Worm (Caenorhabditis elegans) whole organism, L1 larva: Measurements from ENCODE around the gene VF13D12L.3.

Experiments used
- blmp-1 ChIP-seq: fragments of 150-350 bp; optimal IDR thresholded peaks from 2 replicates; lab custom pipeline; 2014; ENCODE audit warnings: missing biosample characterization, missing genetic modification characterization
- ceh-88 ChIP-seq: fragments of 200-800 bp; sonication (Bioruptor generic); IDR thresholded peaks from 2 replicates; pipeline ENCODE4 v1.3.6; 2022; ENCODE audit warnings: missing genetic modification characterization, missing compliant biosample characterization
- ceh-90 ChIP-seq: sonication (generic microtip); optimal IDR thresholded peaks from 2 replicates; lab custom pipeline; 2016; ENCODE audit warnings: missing genetic modification characterization, missing compliant biosample characterization
- ces-1 ChIP-seq: fragments of 150-350 bp; optimal IDR thresholded peaks from 2 replicates; lab custom pipeline; 2014; ENCODE audit warnings: missing biosample characterization, missing genetic modification reagents, missing genetic modification characterization
- dpl-1 ChIP-seq, 3 experiments: fragments of 150-350 bp in 2 of 3; sonication (generic microtip) in 1 of 3; optimal IDR thresholded peaks; 2 replicates each; lab custom pipeline; 2014 to 2017; ENCODE audit warnings: missing biosample characterization in 3 of 3, missing genetic modification characterization in 3 of 3, missing genetic modification reagents in 3 of 3
- efl-1 ChIP-seq, 4 experiments: fragments of 150-350 bp; optimal IDR thresholded peaks in 3 of 4; peaks in 1 of 4; 1 replicate in 1 of 4; 2 replicates in 3 of 4; lab custom pipeline; 2014; ENCODE audit warnings: missing biosample characterization in 2 of 4, missing genetic modification characterization in 2 of 4, missing genetic modification reagents in 2 of 4
- egl-13 ChIP-seq: sonication (generic microtip); optimal IDR thresholded peaks from 2 replicates; lab custom pipeline; 2016; ENCODE audit warnings: missing genotype, missing genetic modification reagents, missing genetic modification characterization, missing compliant biosample characterization
- fkh-4 ChIP-seq: sonication (generic microtip); optimal IDR thresholded peaks from 2 replicates; lab custom pipeline; 2016; ENCODE audit warnings: missing compliant biosample characterization, missing genetic modification characterization, borderline replicate concordance
- fos-1 ChIP-seq: fragments of 150-350 bp; optimal IDR thresholded peaks from 2 replicates; lab custom pipeline; 2014; ENCODE audit warnings: missing biosample characterization, missing genetic modification characterization
- hlh-17 ChIP-seq: fragments of 200-800 bp; sonication (Bioruptor generic); optimal IDR thresholded peaks from 2 replicates; lab custom pipeline; 2018; ENCODE audit warnings: missing genetic modification characterization, mild to moderate bottlenecking, missing compliant biosample characterization, moderate library complexity, borderline replicate concordance
- hlh-4 ChIP-seq: sonication (generic microtip); optimal IDR thresholded peaks from 2 replicates; lab custom pipeline; 2016; ENCODE audit warnings: mild to moderate bottlenecking, missing genetic modification characterization, missing compliant biosample characterization
- hpl-2 ChIP-seq: fragments of 150-350 bp; optimal IDR thresholded peaks from 2 replicates; lab custom pipeline; 2014; ENCODE audit warnings: missing biosample characterization, missing genetic modification reagents, missing genetic modification characterization
- isw-1 ChIP-seq: fragments of 200-800 bp; sonication (Bioruptor generic); IDR thresholded peaks from 2 replicates; pipeline ENCODE4 v1.3.6; 2022; ENCODE audit warnings: missing genetic modification characterization, missing compliant biosample characterization
- jun-1 ChIP-seq: fragments of 150-350 bp; optimal IDR thresholded peaks from 2 replicates; lab custom pipeline; 2014; ENCODE audit warnings: missing biosample characterization, missing genetic modification reagents, missing genetic modification characterization
- lin-15B ChIP-seq: fragments of 150-350 bp; sonication (generic microtip); optimal IDR thresholded peaks from 3 replicates; lab custom pipeline; 2014; ENCODE audit warnings: missing biosample characterization, missing genetic modification characterization
- lin-35 ChIP-seq, 2 experiments: fragments of 150-350 bp; optimal IDR thresholded peaks; 2 replicates each; lab custom pipeline; 2014; ENCODE audit warnings: missing biosample characterization in 2 of 2, missing genetic modification characterization in 2 of 2, missing genetic modification reagents in 2 of 2
- lin-39 ChIP-seq: fragments of 150-350 bp; optimal IDR thresholded peaks from 2 replicates; lab custom pipeline; 2014; ENCODE audit warnings: missing biosample characterization, missing genetic modification reagents, missing genetic modification characterization
- lsy-2 ChIP-seq, 2 experiments: fragments of 150-350 bp; optimal IDR thresholded peaks; 2 replicates each; lab custom pipeline; 2014; ENCODE audit warnings: missing biosample characterization in 2 of 2, missing genetic modification characterization in 2 of 2
- mab-9 ChIP-seq: fragments of 200-800 bp; sonication (Bioruptor generic); IDR thresholded peaks from 2 replicates; pipeline ENCODE4 v1.3.6; 2022; ENCODE audit warnings: missing genetic modification reagents, missing genetic modification characterization, missing compliant biosample characterization
- mdl-1 ChIP-seq, 2 experiments: fragments of 150-350 bp; optimal IDR thresholded peaks; 2 replicates each; lab custom pipeline; 2014 to 2017; ENCODE audit warnings: missing biosample characterization in 2 of 2, missing genetic modification characterization in 2 of 2, inconsistent platforms in 1 of 2
- mef-2 ChIP-seq: fragments of 150-350 bp; optimal IDR thresholded peaks from 2 replicates; lab custom pipeline; 2014; ENCODE audit warnings: missing biosample characterization, missing genetic modification characterization
- mep-1 ChIP-seq: fragments of 150-350 bp; optimal IDR thresholded peaks from 2 replicates; lab custom pipeline; 2014; ENCODE audit warnings: missing biosample characterization, missing genetic modification characterization
- nhr-12 ChIP-seq: sonication (generic microtip); optimal IDR thresholded peaks from 2 replicates; lab custom pipeline; 2017; ENCODE audit warnings: missing biosample characterization, missing genetic modification characterization
- nhr-47 ChIP-seq: sonication (generic microtip); optimal IDR thresholded peaks from 2 replicates; lab custom pipeline; 2016; ENCODE audit warnings: mild to moderate bottlenecking, missing genetic modification characterization, moderate library complexity, missing compliant biosample characterization
- nhr-71 ChIP-seq: sonication (generic microtip); optimal IDR thresholded peaks from 2 replicates; lab custom pipeline; 2016; ENCODE audit warnings: mild to moderate bottlenecking, missing genetic modification characterization, moderate library complexity, missing compliant biosample characterization
- nhr-76 ChIP-seq: sonication (generic microtip); optimal IDR thresholded peaks from 2 replicates; lab custom pipeline; 2017; ENCODE audit warnings: missing biosample characterization, missing genetic modification characterization
- pag-3 ChIP-seq: sonication (generic microtip); optimal IDR thresholded peaks from 2 replicates; lab custom pipeline; 2017; ENCODE audit warnings: missing genetic modification characterization, mild to moderate bottlenecking, missing compliant biosample characterization, antibody characterized with exemption, borderline replicate concordance; ENCODE audit not compliant: insufficient read depth
- pax-3 ChIP-seq: fragments of 200-800 bp; sonication (Bioruptor generic); optimal IDR thresholded peaks from 2 replicates; lab custom pipeline; 2018; ENCODE audit warnings: mild to moderate bottlenecking, missing genetic modification characterization, moderate library complexity, missing compliant biosample characterization
- rnt-1 ChIP-seq: sonication (generic microtip); optimal IDR thresholded peaks from 2 replicates; lab custom pipeline; 2016; ENCODE audit warnings: mild to moderate bottlenecking, missing genetic modification characterization, moderate library complexity, missing compliant biosample characterization
- skn-1 ChIP-seq: fragments of 150-350 bp; optimal IDR thresholded peaks from 2 replicates; lab custom pipeline; 2014; ENCODE audit warnings: missing biosample characterization, missing genetic modification characterization
- snpc-4 ChIP-seq: fragments of 150-350 bp; optimal IDR thresholded peaks from 2 replicates; lab custom pipeline; 2014; ENCODE audit warnings: missing biosample characterization, missing genetic modification characterization
- snu-23 ChIP-seq: sonication (generic microtip); optimal IDR thresholded peaks from 2 replicates; lab custom pipeline; 2016; ENCODE audit warnings: missing genetic modification characterization, missing compliant biosample characterization
- sox-4 ChIP-seq: sonication (generic microtip); optimal IDR thresholded peaks from 2 replicates; lab custom pipeline; 2016; ENCODE audit warnings: missing genetic modification characterization, missing compliant biosample characterization
- sup-37 ChIP-seq: fragments of 200-800 bp; sonication (Bioruptor generic); optimal IDR thresholded peaks from 2 replicates; lab custom pipeline; 2018; ENCODE audit warnings: mild to moderate bottlenecking, missing genetic modification characterization, missing compliant biosample characterization
- tlp-1 ChIP-seq: fragments of 150-350 bp; optimal IDR thresholded peaks from 2 replicates; lab custom pipeline; 2014; ENCODE audit warnings: missing biosample characterization, missing genetic modification characterization
- unc-30 ChIP-seq: sonication (generic microtip); optimal IDR thresholded peaks from 2 replicates; lab custom pipeline; 2017; ENCODE audit warnings: missing biosample characterization, missing genetic modification characterization
- unc-62 ChIP-seq: fragments of 150-350 bp; optimal IDR thresholded peaks from 2 replicates; lab custom pipeline; 2014; ENCODE audit warnings: missing biosample characterization, missing genetic modification reagents, missing genetic modification characterization
- unc-86 ChIP-seq: sonication (generic microtip); optimal IDR thresholded peaks from 2 replicates; lab custom pipeline; 2016; ENCODE audit warnings: missing genetic modification characterization, missing compliant biosample characterization
- unc-98 ChIP-seq: fragments of 200-800 bp; sonication (Bioruptor generic); IDR thresholded peaks from 2 replicates; pipeline ENCODE4 v1.3.6; 2022; ENCODE audit warnings: missing genetic modification characterization, missing compliant biosample characterization
- zag-1 ChIP-seq: fragments of 150-350 bp; optimal IDR thresholded peaks from 2 replicates; lab custom pipeline; 2014; ENCODE audit warnings: missing biosample characterization, missing genetic modification characterization
- zip-4 ChIP-seq: fragments of 200-800 bp; sonication (Bioruptor generic); optimal IDR thresholded peaks from 2 replicates; lab custom pipeline; 2018; ENCODE audit warnings: mild to moderate bottlenecking, missing genetic modification characterization, moderate library complexity, missing compliant biosample characterization
- ztf-11 ChIP-seq, 2 experiments: sonication (generic microtip); optimal IDR thresholded peaks; 2 replicates each; lab custom pipeline; 2016 to 2017; ENCODE audit warnings: missing genetic modification characterization in 2 of 2, missing biosample characterization in 1 of 2, missing compliant biosample characterization in 1 of 2
- ztf-4 ChIP-seq: fragments of 150-350 bp; optimal IDR thresholded peaks from 2 replicates; lab custom pipeline; 2014; ENCODE audit warnings: missing biosample characterization, missing genetic modification characterization

Gene VF13D12L.3

DNA sequence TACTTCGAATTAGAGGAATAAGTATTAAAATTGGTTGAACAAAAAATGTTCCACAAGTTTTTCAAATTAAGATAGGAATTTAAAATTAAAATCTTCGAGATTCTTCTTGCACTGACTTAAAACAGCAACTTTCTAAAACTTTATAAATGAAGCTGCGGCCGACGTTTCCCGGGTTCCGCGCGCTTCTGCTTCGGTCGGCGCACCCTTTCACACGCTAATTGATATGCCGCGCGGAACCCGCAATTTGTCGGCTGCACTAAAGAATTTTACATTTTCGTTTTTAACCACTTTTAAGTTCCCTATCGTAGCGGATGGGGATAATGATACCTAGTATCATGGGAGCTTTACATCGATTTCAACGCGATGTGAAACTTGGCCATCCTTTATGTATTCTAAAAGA, 8.9 kb downstream of the VF13D12L.3 start:
- no peak for TF ChIP-seq pax-3 (tag; lab: Kevin White, UChicago)
- no peak for TF ChIP-seq skn-1 (tag; lab: Kevin White, UChicago)
- no peak for TF ChIP-seq isw-1 (GFP tag; lab: Robert Waterston, UW)
- no peak for TF ChIP-seq hlh-17 (GFP tag; lab: Kevin White, UChicago)
- no peak for TF ChIP-seq egl-13 (tag; lab: Kevin White, UChicago)
- TF ChIP-seq zag-1 (tag; lab: Kevin White, UChicago): no peak
- TF ChIP-seq mdl-1 (tag; optimal IDR thresholded peaks at IDR 0.05; lab: Kevin White, UChicago): no peak
- TF ChIP-seq lin-15B (tag; lab: Kevin White, UChicago): no peak
- TF ChIP-seq dpl-1 (GFP tag; optimal IDR thresholded peaks at IDR 0.05; lab: Kevin White, UChicago): no peak
- TF ChIP-seq hpl-2 (GFP tag; lab: Kevin White, UChicago): no peak
- no peak for TF ChIP-seq unc-98 (GFP tag; lab: Robert Waterston, UW)
- peak; percentile 75 for TF ChIP-seq snpc-4 (tag; lab: Kevin White, UChicago)
- TF ChIP-seq efl-1 (optimal IDR thresholded peaks at IDR 0.05; lab: Kevin White, UChicago): no peak
- TF ChIP-seq efl-1 (GFP tag; optimal IDR thresholded peaks at IDR 0.05 in 1 of 2; lab: Kevin White, UChicago): peak in 1 of 2 experiments; percentile 43
- no peak for TF ChIP-seq mep-1
- TF ChIP-seq nhr-47 (tag; lab: Kevin White, UChicago): no peak
- TF ChIP-seq, all 84 proteins: peak for 2

DNA sequence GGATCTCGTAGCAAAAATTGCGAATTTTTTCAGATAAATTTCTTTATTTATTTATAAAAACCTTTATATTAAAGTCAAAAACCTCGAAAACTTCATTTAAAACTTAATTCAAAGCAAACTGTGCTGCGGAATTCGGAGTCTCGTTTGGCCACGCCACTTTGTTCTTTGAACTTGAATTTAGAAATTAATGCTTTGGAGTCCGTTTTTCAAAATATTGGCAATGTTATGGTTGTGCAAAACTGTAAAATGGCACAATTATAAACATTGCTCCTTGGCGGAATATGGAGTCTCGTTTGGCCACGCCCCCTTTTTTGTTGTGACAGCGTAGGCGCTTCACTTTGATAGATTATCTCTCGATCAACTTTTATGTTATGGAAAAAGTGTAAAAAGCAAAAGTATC, 13.7 kb downstream of the VF13D12L.3 start:
- TF ChIP-seq hlh-4 (no peak), mdl-1 (tag; optimal IDR thresholded peaks at IDR 0.05; lab: Kevin White, UChicago) (no peak), nhr-12 (tag; lab: Kevin White, UChicago) (no peak), mef-2 (tag; lab: Kevin White, UChicago) (no peak), snu-23 (GFP tag; lab: Kevin White, UChicago) (peak; percentile 15), lin-35 (GFP tag; optimal IDR thresholded peaks at IDR 0.05; lab: Kevin White, UChicago) (no peak), nhr-71 (peak; percentile 30), tlp-1 (tag; lab: Kevin White, UChicago) (no peak), lsy-2 (tag; optimal IDR thresholded peaks at IDR 0.05; lab: Kevin White, UChicago) (peak; percentile 17 to 21), nhr-76 (tag; lab: Kevin White, UChicago) (no peak), unc-86 (tag; lab: Kevin White, UChicago) (no peak), isw-1 (GFP tag; lab: Robert Waterston, UW) (no peak), blmp-1 (tag; lab: Kevin White, UChicago) (peak; percentile 2), pag-3 (tag; lab: Kevin White, UChicago) (no peak), ces-1 (GFP tag; lab: Kevin White, UChicago) (no peak), fkh-4 (tag; lab: Kevin White, UChicago) (no peak), ztf-4 (tag; lab: Kevin White, UChicago) (no peak), skn-1 (tag; lab: Kevin White, UChicago) (no peak), jun-1 (tag; lab: Kevin White, UChicago) (no peak)

ce11 chrII:11720102-11720501, 14.3 kb downstream of the VF13D12L.3 start, which contains the start of gene F13D12.3:
TSS of gene F13D12.3 (plus strand) at chrII:11720402.
- TF ChIP-seq nhr-47 (tag; lab: Kevin White, UChicago) (no peak), ztf-11 (tag; optimal IDR thresholded peaks at IDR 0.05; lab: Kevin White, UChicago) (no peak)

DNA sequence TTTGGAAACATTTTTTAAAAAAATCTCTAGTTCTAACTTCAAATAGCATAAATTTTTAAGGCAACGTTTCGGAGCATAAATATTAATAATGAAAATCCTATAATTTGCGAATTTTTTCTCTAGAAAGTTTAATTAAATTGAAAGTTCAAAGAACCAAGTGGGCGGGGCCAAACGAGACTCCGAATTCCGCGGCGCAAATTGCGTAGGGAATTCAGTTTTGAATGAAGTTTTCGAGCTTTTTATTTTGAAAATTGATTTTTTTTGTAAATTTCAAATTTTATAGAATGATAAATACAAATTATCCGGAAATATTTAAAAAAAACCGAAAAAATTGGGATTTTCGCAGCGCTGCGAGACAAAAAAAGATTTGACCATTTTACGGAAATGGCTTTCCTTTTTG, 15.0 kb downstream of the VF13D12L.3 start:
- no peak for TF ChIP-seq mab-9 (GFP tag; lab: Robert Waterston, UW)
- no peak for TF ChIP-seq rnt-1
- no peak for TF ChIP-seq mdl-1 (tag; optimal IDR thresholded peaks at IDR 0.05; lab: Kevin White, UChicago)
- TF ChIP-seq lin-39: no peak
- no peak for TF ChIP-seq zip-4 (GFP tag; lab: Kevin White, UChicago)
- no peak for TF ChIP-seq unc-98 (GFP tag; lab: Robert Waterston, UW)
- no peak for TF ChIP-seq ceh-88 (GFP tag; lab: Robert Waterston, UW)
- TF ChIP-seq unc-30 (tag; lab: Kevin White, UChicago): no peak
- TF ChIP-seq unc-62 (GFP tag; lab: Kevin White, UChicago): no peak
- no peak for TF ChIP-seq ceh-90 (tag; lab: Kevin White, UChicago)
- TF ChIP-seq sox-4 (tag; lab: Kevin White, UChicago): no peak
- no peak for TF ChIP-seq nhr-76 (tag; lab: Kevin White, UChicago)
- no peak for TF ChIP-seq pag-3 (tag; lab: Kevin White, UChicago)
- TF ChIP-seq sup-37 (GFP tag; lab: Kevin White, UChicago): no peak
- no peak for TF ChIP-seq isw-1 (GFP tag; lab: Robert Waterston, UW)
- TF ChIP-seq fos-1 (tag; lab: Kevin White, UChicago): no peak
- TF ChIP-seq efl-1 (optimal IDR thresholded peaks at IDR 0.05; lab: Kevin White, UChicago): no peak
- TF ChIP-seq efl-1 (GFP tag; optimal IDR thresholded peaks at IDR 0.05 in 1 of 2; lab: Kevin White, UChicago): no peak
